Fruit fly (Drosophila melanogaster): ENCODE data around the gene twy.

Gene twy

DNA sequence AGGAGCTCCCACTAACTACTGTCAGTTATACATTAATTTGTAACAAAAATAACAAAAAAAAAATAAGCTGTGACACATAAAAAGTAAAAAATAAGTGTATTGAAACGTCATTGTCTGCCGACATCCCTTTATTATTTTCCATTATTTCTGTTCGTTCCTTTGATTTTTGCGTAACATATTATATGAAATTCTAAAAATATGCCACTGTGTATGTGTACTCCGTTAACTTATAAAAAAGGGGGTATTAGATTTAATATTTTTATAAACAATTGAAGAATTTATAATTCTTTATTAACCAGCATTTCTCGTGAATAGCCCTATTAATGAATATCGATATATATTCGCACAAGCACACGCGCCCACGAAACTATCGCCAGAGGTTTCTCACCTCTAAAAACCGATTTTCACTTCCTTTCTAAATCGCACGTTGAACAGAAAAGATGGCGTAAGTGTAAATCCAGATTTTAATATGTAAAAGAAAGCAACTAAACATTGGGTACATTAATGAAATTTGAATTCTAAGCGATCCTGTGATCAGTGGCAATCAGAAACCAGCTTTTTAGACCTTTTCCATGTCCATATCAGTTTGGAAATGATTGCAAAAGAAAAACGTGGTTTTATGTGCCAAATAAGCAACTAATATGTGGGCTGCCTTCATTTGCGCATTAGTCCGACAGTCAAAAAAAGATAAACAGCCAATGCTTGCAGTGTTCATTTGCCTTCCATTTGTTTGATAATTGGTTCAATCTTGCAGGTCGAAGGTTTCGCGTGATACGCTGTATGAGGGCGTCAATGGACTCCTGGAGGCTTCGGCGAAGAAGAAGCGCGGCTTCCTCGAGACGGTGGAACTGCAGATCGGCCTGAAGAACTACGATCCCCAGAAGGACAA lies 29.6 kb upstream of the twy start, which contains the start of gene RpL10Ab (continued):
- TF ChIP-seq psq (GFP tag; optimal IDR thresholded peaks at IDR 0.05) (no peak), mam (GFP tag; optimal IDR thresholded peaks at IDR 0.05) (peak; percentile 39), Abd-B (GFP tag; optimal IDR thresholded peaks at IDR 0.05) (peak; percentile 55), Opbp (GFP tag; IDR thresholded peaks at IDR 0.05; ENCODE audit: partially characterized antibody) (peak; percentile 96), CG10565 (GFP tag; optimal IDR thresholded peaks at IDR 0.05) (no peak), Ptx1 (GFP tag; IDR thresholded peaks at IDR 0.05) (peak; percentile 74), CG3838 (GFP tag; optimal IDR thresholded peaks at IDR 0.05) (no peak), CG15269 (tag; optimal IDR thresholded peaks at IDR 0.05) (peak; percentile 34), Trl (optimal IDR thresholded peaks at IDR 0.05) (no peak), Trl (GFP tag; optimal IDR thresholded peaks at IDR 0.05) (peak; percentile 54), twi (tag; optimal IDR thresholded peaks at IDR 0.05) (no peak), gcm2 (GFP tag; optimal IDR thresholded peaks at IDR 0.05) (no peak), CG17568 (GFP tag; optimal IDR thresholded peaks at IDR 0.05) (peak; percentile 56), wdn (GFP tag; IDR thresholded peaks at IDR 0.05) (peak; percentile 69), CG12744 (GFP tag; optimal IDR thresholded peaks at IDR 0.05) (no peak), Neu2 (GFP tag; optimal IDR thresholded peaks at IDR 0.05; ENCODE audit: borderline replicate concordance) (peak; percentile 95), tna (GFP tag; IDR thresholded peaks at IDR 0.05; ENCODE audit: partially characterized antibody) (peak; percentile 72), dmrt99B (tag; optimal IDR thresholded peaks at IDR 0.05) (peak; percentile 70), chif (GFP tag; optimal IDR thresholded peaks at IDR 0.05) (peak in 1 of 2 experiments; percentile 17), CG17385 (GFP tag; optimal IDR thresholded peaks at IDR 0.05) (peak; percentile 2), NC2β (GFP tag; optimal IDR thresholded peaks at IDR 0.05) (peak; percentile 57), CG18262 (tag; optimal IDR thresholded peaks at IDR 0.05) (peak; percentile 72), CG42726 (GFP tag; IDR thresholded peaks at IDR 0.05; ENCODE audit: partially characterized antibody) (peak; percentile 95), Hr78 (GFP tag; optimal IDR thresholded peaks at IDR 0.05) (no peak), sim (GFP tag; IDR thresholded peaks at IDR 0.05) (no peak), CG4328 (GFP tag; optimal IDR thresholded peaks at IDR 0.05) (peak; percentile 63), CG14014 (GFP tag; IDR thresholded peaks at IDR 0.05) (no peak; the same call in none of the 2 replicates), ranshi (GFP tag; IDR thresholded peaks at IDR 0.05) (peak; percentile 74; the same call in 1 of the 2 replicates), CG2202 (tag; optimal IDR thresholded peaks at IDR 0.05) (no peak), CG2129 (GFP tag; IDR thresholded peaks at IDR 0.05; ENCODE audit: partially characterized antibody) (peak; percentile 66), schlank (tag; optimal IDR thresholded peaks at IDR 0.05) (peak; percentile 68), CG6854 (GFP tag; optimal IDR thresholded peaks at IDR 0.05) (no peak), chm (GFP tag; IDR thresholded peaks at IDR 0.05) (peak; percentile 87), br (optimal IDR thresholded peaks at IDR 0.05) (no peak), CG8359 (GFP tag; optimal IDR thresholded peaks at IDR 0.05; ENCODE audit: borderline replicate concordance) (no peak), NC2α (GFP tag; optimal IDR thresholded peaks at IDR 0.05) (no peak), Hr39 (optimal IDR thresholded peaks at IDR 0.05) (no peak), bcd (GFP tag; optimal IDR thresholded peaks at IDR 0.05) (peak; percentile 69), HLHmδ (GFP tag; optimal IDR thresholded peaks at IDR 0.05) (peak; percentile 64), CG14667 (GFP tag; IDR thresholded peaks at IDR 0.05) (peak; percentile 59; the same call in 1 of the 2 replicates), nerfin-2 (GFP tag; IDR thresholded peaks at IDR 0.05; ENCODE audit: partially characterized antibody) (peak; percentile 78), CG16813 (GFP tag; IDR thresholded peaks at IDR 0.05; ENCODE audit: partially characterized antibody) (peak; percentile 90), CG10147 (GFP tag; optimal IDR thresholded peaks at IDR 0.05) (peak; percentile 77), hth (optimal IDR thresholded peaks at IDR 0.05) (no peak), CG3163 (GFP tag; optimal IDR thresholded peaks at IDR 0.05) (peak; percentile 2), ttk (GFP tag; IDR thresholded peaks at IDR 0.05) (peak; percentile 48; the same call in 1 of the 2 replicates), Dref (GFP tag; IDR thresholded peaks at IDR 0.05) (peak; percentile 78), tin (GFP tag; optimal IDR thresholded peaks at IDR 0.05) (peak; percentile 26), CG33557 (GFP tag; optimal IDR thresholded peaks at IDR 0.05) (peak; percentile 7)
